Worm (Caenorhabditis elegans): ENCODE results near the gene Y57A10C.11.

The Y57A10C.11 gene

DNA sequence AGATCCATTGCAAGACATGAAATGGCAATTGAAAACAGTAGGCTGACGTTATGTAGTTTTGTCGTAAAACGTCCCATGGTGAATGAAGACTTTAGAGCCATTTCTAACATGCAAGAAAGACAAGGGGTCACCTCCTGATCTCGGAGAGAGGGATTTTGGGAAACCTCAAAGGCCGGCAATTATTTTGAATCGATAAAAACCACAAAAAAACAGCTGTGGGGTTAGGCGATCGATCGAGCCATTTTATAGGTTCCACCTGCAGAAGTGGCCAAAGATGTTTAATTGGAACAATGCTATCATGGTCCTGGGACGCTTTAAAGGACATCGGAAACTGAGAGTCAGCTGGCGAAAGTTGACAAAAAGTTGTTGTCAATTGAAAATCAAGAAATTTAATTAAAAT lies at the start of gene Y57A10C.11:
TSS of gene Y57A10C.11 (minus strand) at position 101 of the 400 bp plus-strand sequence.
- TF ChIP-seq nhr-80 (tag; optimal IDR thresholded peaks at IDR 0.05) (no peak), snpc-4 (GFP tag; optimal IDR thresholded peaks at IDR 0.05) (no peak), snpc-4 (tag; optimal IDR thresholded peaks at IDR 0.05) (no peak), athp-1 (tag; optimal IDR thresholded peaks at IDR 0.05) (no peak), somi-1 (GFP tag; optimal IDR thresholded peaks at IDR 0.05) (no peak), snpc-3.4 (tag; optimal IDR thresholded peaks at IDR 0.05) (no peak), Y53F4B.3 (GFP tag; IDR thresholded peaks at IDR 0.05) (no peak), lin-26 (GFP tag; IDR thresholded peaks at IDR 0.05) (no peak), hlh-26 (GFP tag; conservative IDR thresholded peaks at IDR 0.05) (no peak)

- TF ChIP-seq F57C9.4 (tag; optimal IDR thresholded peaks at IDR 0.05) (no peak), Y67H2A.10 (GFP tag; conservative IDR thresholded peaks at IDR 0.05) (no peak), ceh-27 (GFP tag; optimal IDR thresholded peaks at IDR 0.05) (no peak), ztf-26 (tag; optimal IDR thresholded peaks at IDR 0.05) (no peak), ztf-3 (GFP tag; optimal IDR thresholded peaks at IDR 0.05) (no peak), hrde-1 (tag; optimal IDR thresholded peaks at IDR 0.05; ENCODE audit: borderline replicate concordance) (no peak), fkh-3 (tag; optimal IDR thresholded peaks at IDR 0.05) (no peak), snpc-1.3 (tag; optimal IDR thresholded peaks at IDR 0.05; ENCODE audit: insufficient read depth) (no peak), let-607 (tag; optimal IDR thresholded peaks at IDR 0.05) (no peak), him-1 (tag; optimal IDR thresholded peaks at IDR 0.05) (no peak), lin-35 (GFP tag; optimal IDR thresholded peaks at IDR 0.05) (no peak), bed-2 (GFP tag; IDR thresholded peaks at IDR 0.05) (no peak), B0336.3 (GFP tag; IDR thresholded peaks at IDR 0.05) (no peak), Y79H2A.3 (GFP tag; conservative IDR thresholded peaks at IDR 0.05) (no peak), cebp-2 (GFP tag; IDR thresholded peaks at IDR 0.05) (no peak), nfya-1 (tag; optimal IDR thresholded peaks at IDR 0.05; ENCODE audit: borderline replicate concordance, insufficient read depth) (no peak)
Observed at ce11 chrII:12462244-12462643, 47.5 kb upstream of the Y57A10C.11 start, which contains the start of gene F15A4.2. TSS of gene F15A4.2 (plus strand) at chrII:12462544.

ce11 chrII:12460602-12461453 lies 46.1 kb upstream of the Y57A10C.11 start, which contains the start of gene tag-280:
TSS of gene tag-280 (plus strand) at chrII:12460652.
- TF ChIP-seq ztf-6 (GFP tag; IDR thresholded peaks at IDR 0.05): no peak
- TF ChIP-seq F33H1.4 (GFP tag; IDR thresholded peaks at IDR 0.05): peak; percentile 66
- TF ChIP-seq snpc-4 (GFP tag; optimal IDR thresholded peaks at IDR 0.05): no peak
- no peak for TF ChIP-seq snpc-4 (tag; optimal IDR thresholded peaks at IDR 0.05)
- TF ChIP-seq ztf-25 (GFP tag; IDR thresholded peaks at IDR 0.05): no peak
- no peak for TF ChIP-seq B0035.1 (tag; optimal IDR thresholded peaks at IDR 0.05)
- TF ChIP-seq sptf-2 (GFP tag; optimal IDR thresholded peaks at IDR 0.05): no peak
- TF ChIP-seq C06A6.2 (GFP tag; conservative IDR thresholded peaks at IDR 0.05): no peak
- TF ChIP-seq hmg-20 (GFP tag; IDR thresholded peaks at IDR 0.05): no peak
- TF ChIP-seq K12H6.12 (tag; optimal IDR thresholded peaks at IDR 0.05): no peak
- peak; percentile 36 for TF ChIP-seq xnd-1 (tag; optimal IDR thresholded peaks at IDR 0.05)
- TF ChIP-seq rpc-1 (optimal IDR thresholded peaks at IDR 0.05): no peak
- no peak for TF ChIP-seq rpc-1 (tag; optimal IDR thresholded peaks at IDR 0.05)
- no peak for TF ChIP-seq Y67H2A.10 (GFP tag; conservative IDR thresholded peaks at IDR 0.05)
- TF ChIP-seq Y79H2A.3 (GFP tag; conservative IDR thresholded peaks at IDR 0.05): no peak
- no peak for TF ChIP-seq nhr-120 (GFP tag; IDR thresholded peaks at IDR 0.05)
- peak; percentile 61; the same call in 1 of the 2 replicates for TF ChIP-seq madf-6 (GFP tag; IDR thresholded peaks at IDR 0.05)
- TF ChIP-seq lsl-1 (GFP tag; optimal IDR thresholded peaks at IDR 0.05): peak; percentile 75
- no peak for TF ChIP-seq nhr-90 (tag; optimal IDR thresholded peaks at IDR 0.05)

All from whole organism, young adult.